Fruit fly (Drosophila melanogaster) whole organism, adult: ENCODE results near the gene CG11584.

Experiments
- CG12768 ChIP-seq: fragments of 200-800 bp; sonication (Bioruptor generic); optimal IDR thresholded peaks from 2 replicates; lab custom pipeline; 2017; ENCODE audit warnings: missing biosample characterization, missing genetic modification characterization, mild to moderate bottlenecking, moderate library complexity, missing genetic modification reagents
- CG14711 ChIP-seq: fragments of 200-800 bp; sonication (Bioruptor generic); optimal IDR thresholded peaks from 2 replicates; lab custom pipeline; 2018; ENCODE audit warnings: missing biosample characterization, mild to moderate bottlenecking, missing genetic modification characterization, moderate library complexity
- CG1620 ChIP-seq: fragments of 200-800 bp; sonication (Bioruptor generic); optimal IDR thresholded peaks from 2 replicates; lab custom pipeline; 2016; ENCODE audit warnings: missing biosample characterization, missing genetic modification characterization
- CG33017 ChIP-seq: fragments of 200-800 bp; sonication (Bioruptor generic); optimal IDR thresholded peaks from 2 replicates; lab custom pipeline; 2018; ENCODE audit warnings: missing biosample characterization, mild to moderate bottlenecking, missing genetic modification characterization, moderate library complexity
- CG7045 ChIP-seq: fragments of 200-800 bp; sonication (Bioruptor generic); optimal IDR thresholded peaks from 2 replicates; lab custom pipeline; 2017; ENCODE audit warnings: missing biosample characterization, mild to moderate bottlenecking, missing genetic modification characterization
- CG7101 ChIP-seq: fragments of 200-800 bp; sonication (Bioruptor generic); optimal IDR thresholded peaks from 2 replicates; lab custom pipeline; 2018; ENCODE audit warnings: missing biosample characterization, mild to moderate bottlenecking, missing genetic modification characterization, moderate library complexity
- Clk ChIP-seq: fragments of 200-800 bp; sonication (Bioruptor generic); optimal IDR thresholded peaks from 2 replicates; lab custom pipeline; 2017; ENCODE audit warnings: missing biosample characterization, missing genetic modification characterization
- Hr96 ChIP-seq: fragments of 200-800 bp; sonication (Bioruptor generic); optimal IDR thresholded peaks from 2 replicates; lab custom pipeline; 2016; ENCODE audit warnings: missing biosample characterization, missing genetic modification characterization
- bab1 ChIP-seq: fragments of 200-800 bp; sonication (Bioruptor generic); optimal IDR thresholded peaks from 3 replicates; lab custom pipeline; 2019; ENCODE audit warnings: missing biosample characterization, mild to moderate bottlenecking, missing genetic modification characterization, moderate library complexity
- kay ChIP-seq: fragments of 200-800 bp; sonication (Bioruptor generic); peaks from one replicate; lab custom pipeline; 2016; ENCODE audit warnings: missing biosample characterization, missing genetic modification characterization, borderline replicate concordance
- pad ChIP-seq: fragments of 200-800 bp; sonication (Bioruptor generic); optimal IDR thresholded peaks from 3 replicates; lab custom pipeline; 2017; ENCODE audit warnings: missing biosample characterization, missing genetic modification characterization, mild to moderate bottlenecking, moderate library complexity, missing genetic modification reagents
- toe ChIP-seq: fragments of 200-800 bp; sonication (Bioruptor generic); optimal IDR thresholded peaks from 2 replicates; lab custom pipeline; 2016; ENCODE audit warnings: missing biosample characterization, missing genetic modification characterization

DNA sequence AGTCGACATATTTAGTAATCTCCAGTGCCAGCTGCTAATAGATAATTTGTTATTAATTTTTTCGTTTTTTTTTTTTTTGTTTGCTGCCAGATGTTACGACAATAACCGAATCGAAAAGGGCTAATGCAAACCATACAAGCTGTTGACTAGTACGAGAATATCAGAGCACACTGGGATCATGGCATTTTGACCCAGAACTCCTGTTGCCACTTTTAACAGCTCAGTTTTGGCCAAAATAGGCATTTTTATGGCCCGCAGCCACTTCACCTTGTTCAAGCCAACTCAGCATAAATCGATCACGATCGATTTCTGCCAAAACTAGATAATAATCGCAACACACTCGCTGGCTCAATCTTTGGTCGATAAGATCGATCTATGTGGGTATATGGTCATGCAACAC is 28.9 kb upstream of the CG11584 start, which contains the start of gene CG12479:
- no peak for TF ChIP-seq kay (GFP tag; lab: Kevin White, UChicago)
- no peak for TF ChIP-seq Clk (GFP tag; lab: Kevin White, UChicago)
- TF ChIP-seq CG12768 (GFP tag; lab: Kevin White, UChicago): no peak
- TF ChIP-seq CG33017: no peak
- TF ChIP-seq CG7045 (GFP tag; lab: Kevin White, UChicago): no peak
- no peak for TF ChIP-seq Hr96 (GFP tag; lab: Kevin White, UChicago)
- no peak for TF ChIP-seq bab1 (GFP tag; lab: Kevin White, UChicago)
- TF ChIP-seq CG7101 (tag; lab: Kevin White, UChicago): no peak
- TF ChIP-seq CG14711 (tag; lab: Kevin White, UChicago): no peak
- TF ChIP-seq toe (GFP tag; lab: Kevin White, UChicago): no peak
- TF ChIP-seq pad (GFP tag; lab: Kevin White, UChicago): no peak
- no peak for TF ChIP-seq CG1620 (GFP tag; lab: Kevin White, UChicago)
